Fruit fly (Drosophila melanogaster): ENCODE data around the gene CG5177.

DNA sequence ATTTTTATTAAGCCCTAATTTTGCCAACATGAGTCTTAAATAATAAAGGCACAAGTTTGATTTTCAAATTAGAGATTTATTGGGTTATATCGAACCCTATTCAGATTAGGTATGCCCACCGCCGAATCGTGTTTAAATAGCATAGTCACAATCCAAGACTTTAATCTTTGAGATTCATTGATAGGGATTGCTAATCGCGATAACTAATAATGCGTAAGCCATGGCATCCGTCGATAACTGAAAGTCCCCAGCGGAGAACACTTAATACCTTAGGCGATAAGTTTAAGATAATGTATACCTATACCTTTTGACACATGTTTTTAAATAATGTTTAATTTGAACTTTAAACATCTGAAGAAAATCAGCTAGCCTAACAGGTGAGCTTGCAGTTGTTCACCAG lies 30.4 kb downstream of the CG5177 start:
- no peak for TF ChIP-seq CG32121 (GFP tag; IDR thresholded peaks at IDR 0.05)
- no peak for TF ChIP-seq CG13204 (GFP tag; optimal IDR thresholded peaks at IDR 0.05)
- TF ChIP-seq fd96Ca (GFP tag; IDR thresholded peaks at IDR 0.05) = no peak
- no peak for TF ChIP-seq Snoo (tag; optimal IDR thresholded peaks at IDR 0.05)
- no peak for TF ChIP-seq CG34367 (tag; optimal IDR thresholded peaks at IDR 0.05)
- no peak for TF ChIP-seq CG15710 (tag; optimal IDR thresholded peaks at IDR 0.05)
- no peak for TF ChIP-seq CG10348 (GFP tag; IDR thresholded peaks at IDR 0.05)
- TF ChIP-seq CG8301 (tag; optimal IDR thresholded peaks at IDR 0.05) = no peak
- no peak for TF ChIP-seq rn (GFP tag; IDR thresholded peaks at IDR 0.05)
- no peak for TF ChIP-seq EcR (GFP tag; optimal IDR thresholded peaks at IDR 0.05)
- TF ChIP-seq CG12605 (GFP tag; IDR thresholded peaks at IDR 0.05) = no peak
- no peak for TF ChIP-seq CG17806 (tag; optimal IDR thresholded peaks at IDR 0.05)

Data from whole organism, pupa.